Worm (Caenorhabditis elegans) whole organism, midembryonic: ENCODE data around the gene clec-166.

ENCODE experiments used
- flt-1 ChIP-seq: fragments of 200-800 bp; sonication (Bioruptor generic); IDR thresholded peaks from 2 replicates; pipeline ENCODE4 v1.3.6; 2022; ENCODE audit warnings: missing genetic modification characterization, missing compliant biosample characterization
- klf-2 ChIP-seq: fragments of 200-800 bp; sonication (Bioruptor generic); conservative IDR thresholded peaks from 2 replicates; pipeline ENCODE4 v1.3.6; 2022; ENCODE audit warnings: missing genetic modification reagents, missing genetic modification characterization, missing compliant biosample characterization
- ztf-29 ChIP-seq: fragments of 200-800 bp; sonication (Bioruptor generic); IDR thresholded peaks from 2 replicates; pipeline ENCODE4 v1.3.6; 2022; ENCODE audit warnings: missing genetic modification reagents, missing genetic modification characterization, missing compliant biosample characterization

- TF ChIP-seq klf-2 (GFP tag; lab: Robert Waterston, UW) = no peak
- no peak for TF ChIP-seq ztf-29 (GFP tag; lab: Robert Waterston, UW)
- no peak for TF ChIP-seq flt-1 (GFP tag; lab: Robert Waterston, UW)
Measured at ce11 chrIV:1261930-1262329, 10.8 kb upstream of the clec-166 start.
